Worm (Caenorhabditis elegans): ENCODE data around the gene C06G3.8.

The C06G3.8 gene

DNA sequence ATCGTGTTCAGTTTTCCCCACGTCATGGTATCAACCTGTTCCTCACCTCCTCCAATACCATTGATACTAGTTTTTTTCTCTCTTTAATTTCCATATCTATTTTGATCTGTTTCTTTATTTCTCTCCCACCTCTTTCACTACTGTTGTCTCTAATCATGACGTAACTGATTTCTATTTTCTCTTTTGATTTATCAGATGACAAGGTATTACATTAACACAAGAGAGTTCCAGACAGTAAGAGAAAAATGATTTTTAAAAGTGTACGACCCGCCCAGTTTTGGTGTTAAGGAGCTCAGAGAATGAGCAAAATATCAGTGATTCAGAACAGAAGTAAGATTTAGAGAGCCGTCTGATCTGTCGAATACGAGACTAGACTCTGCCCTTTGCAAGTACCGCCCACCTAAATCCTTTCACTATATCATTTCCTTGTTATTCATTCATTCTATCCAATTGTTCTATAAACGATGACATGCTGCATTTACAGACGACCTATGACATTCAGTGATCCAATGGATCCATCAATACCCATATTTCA, 17.4 kb upstream of the C06G3.8 start, which contains the start of gene nhr-105 (continued):
- TF ChIP-seq dmd-6 (GFP tag; IDR thresholded peaks at IDR 0.05) (peak; percentile 77), nhr-77 (tag; optimal IDR thresholded peaks at IDR 0.05) (peak; percentile 77), nhr-11 (tag; optimal IDR thresholded peaks at IDR 0.05) (peak; percentile 27), zfp-3 (GFP tag; conservative IDR thresholded peaks at IDR 0.05) (0 out of 2 replicates have a peak, but pooled peaks have one; percentile 11), tag-97 (GFP tag; IDR thresholded peaks at IDR 0.05) (no peak), R02D3.7 (tag; optimal IDR thresholded peaks at IDR 0.05) (no peak), ceh-44 (GFP tag; IDR thresholded peaks at IDR 0.05) (no peak), mxl-3 (GFP tag; optimal IDR thresholded peaks at IDR 0.05) (no peak), daf-12 (tag; optimal IDR thresholded peaks at IDR 0.05) (no peak), F44E2.7 (GFP tag; IDR thresholded peaks at IDR 0.05) (no peak), cey-2 (tag; optimal IDR thresholded peaks at IDR 0.05; ENCODE audit: borderline replicate concordance, insufficient read depth) (peak; percentile 83), nhr-48 (tag; optimal IDR thresholded peaks at IDR 0.05) (peak; percentile 88), mdl-1 (tag; optimal IDR thresholded peaks at IDR 0.05) (peak in 1 of 2 experiments; percentile 59), F37D6.2 (tag; optimal IDR thresholded peaks at IDR 0.05) (no peak), lin-29 (GFP tag; IDR thresholded peaks at IDR 0.05) (no peak), nhr-10 (tag; optimal IDR thresholded peaks at IDR 0.05) (peak; percentile 74), madf-9 (GFP tag; conservative IDR thresholded peaks at IDR 0.05) (no peak; the same call in 1 of the 2 replicates), vab-7 (GFP tag; IDR thresholded peaks at IDR 0.05) (no peak), dve-1 (tag; optimal IDR thresholded peaks at IDR 0.05; ENCODE audit: insufficient read depth) (peak; percentile 88), T26A8.4 (GFP tag; IDR thresholded peaks at IDR 0.05) (peak; percentile 56; the same call in 1 of the 2 replicates), lsy-2 (tag; optimal IDR thresholded peaks at IDR 0.05) (peak in 1 of 2 experiments; percentile 79), skn-1 (tag; optimal IDR thresholded peaks at IDR 0.05) (no peak), spr-3 (GFP tag; optimal IDR thresholded peaks at IDR 0.05) (no peak), Y75B8A.6 (GFP tag; IDR thresholded peaks at IDR 0.05) (0 out of 2 replicates have a peak, but pooled peaks have one; percentile 33), ces-1 (GFP tag; optimal IDR thresholded peaks at IDR 0.05) (no peak), nhr-76 (tag; optimal IDR thresholded peaks at IDR 0.05) (peak; percentile 20), set-16 (GFP tag; IDR thresholded peaks at IDR 0.05) (no peak; the same call in 1 of the 2 replicates), Y48G9A.11 (GFP tag; IDR thresholded peaks at IDR 0.05) (no peak), pha-4 (GFP tag; IDR thresholded peaks at IDR 0.05) (no peak), pha-4 (tag; optimal IDR thresholded peaks at IDR 0.05) (no peak), arid-1 (GFP tag; conservative IDR thresholded peaks at IDR 0.05) (no peak; the same call in 1 of the 2 replicates), sdz-12 (GFP tag; optimal IDR thresholded peaks at IDR 0.05) (peak; percentile 46), nhr-28 (tag; optimal IDR thresholded peaks at IDR 0.05) (peak; percentile 81), nhr-25 (tag; optimal IDR thresholded peaks at IDR 0.05; ENCODE audit: borderline replicate concordance, insufficient read depth) (peak; percentile 46), F26F4.8 (GFP tag; conservative IDR thresholded peaks at IDR 0.05) (no peak), F10B5.3 (tag; optimal IDR thresholded peaks at IDR 0.05) (no peak), lir-3 (tag; optimal IDR thresholded peaks at IDR 0.05) (no peak), Y5F2A.4 (GFP tag; optimal IDR thresholded peaks at IDR 0.05) (no peak), snpc-1.2 (GFP tag; IDR thresholded peaks at IDR 0.05) (no peak), daf-19 (GFP tag; conservative IDR thresholded peaks at IDR 0.05) (no peak), zip-2 (tag; optimal IDR thresholded peaks at IDR 0.05) (no peak), nhr-42 (GFP tag; IDR thresholded peaks at IDR 0.05) (0 out of 2 replicates have a peak, but pooled peaks have one; percentile 54), lin-13 (GFP tag; optimal IDR thresholded peaks at IDR 0.05) (peak; percentile 12), pqm-1 (tag; optimal IDR thresholded peaks at IDR 0.05) (peak; percentile 13), ZK546.5 (tag; optimal IDR thresholded peaks at IDR 0.05) (no peak), mxl-2 (GFP tag; conservative IDR thresholded peaks at IDR 0.05) (peak; percentile 67; the same call in 1 of the 2 replicates), aha-1 (tag) (peak; percentile 98), duxl-1 (tag; optimal IDR thresholded peaks at IDR 0.05; ENCODE audit: poor library complexity) (no peak), madf-5 (GFP tag; IDR thresholded peaks at IDR 0.05) (0 out of 4 replicates have a peak, but pooled peaks of 1 of the 2 experiments have one; percentile 10), nhr-237 (tag; optimal IDR thresholded peaks at IDR 0.05) (no peak)
